Fruit fly (Drosophila melanogaster): ENCODE data around the gene GCS1.

DNA sequence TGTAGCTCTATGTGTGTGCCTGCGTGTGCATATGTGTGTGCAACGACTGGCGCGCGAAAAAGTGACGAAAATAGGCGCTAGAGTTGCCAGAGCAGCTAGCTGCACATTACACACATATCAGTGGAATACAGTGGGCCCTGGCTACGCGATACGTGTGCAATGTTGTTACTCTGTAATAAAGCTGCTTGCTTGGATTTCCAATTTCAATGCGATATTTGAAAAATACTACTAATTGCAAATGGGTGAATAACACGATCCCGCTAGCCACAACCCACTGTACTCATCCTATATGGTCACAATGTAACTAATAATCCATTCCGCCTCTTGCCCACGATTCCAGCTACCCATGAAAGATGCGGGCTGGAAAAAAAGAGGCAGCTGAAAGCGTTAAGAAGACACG, 3.5 kb upstream of the GCS1 start:
- peak; percentile 94 for TF ChIP-seq CG7045 (GFP tag; optimal IDR thresholded peaks at IDR 0.05)
- peak; percentile 92 for TF ChIP-seq CG33017 (tag; optimal IDR thresholded peaks at IDR 0.05)
- peak; percentile 42 for TF ChIP-seq ovo (GFP tag; optimal IDR thresholded peaks at IDR 0.05)
- peak; percentile 83 for TF ChIP-seq CG5204 (GFP tag; optimal IDR thresholded peaks at IDR 0.05)
- peak; percentile 89 for TF ChIP-seq Clk (GFP tag; optimal IDR thresholded peaks at IDR 0.05)
- peak; percentile 74 for TF ChIP-seq cic (GFP tag; optimal IDR thresholded peaks at IDR 0.05)
- TF ChIP-seq CG12768 (GFP tag; optimal IDR thresholded peaks at IDR 0.05): peak; percentile 96
- no peak for TF ChIP-seq Hr96 (GFP tag; optimal IDR thresholded peaks at IDR 0.05)

All from whole organism, adult.